Worm (Caenorhabditis elegans) whole organism, L1 larva: Measurements from ENCODE around the gene T26C5.2.

Experiments
- C04F5.9 ChIP-seq: sonication (generic microtip); optimal IDR thresholded peaks from 2 replicates; lab custom pipeline; 2016; ENCODE audit warnings: missing genetic modification characterization, missing compliant biosample characterization
- C16A3.4 ChIP-seq: fragments of 150-350 bp; optimal IDR thresholded peaks from 2 replicates; lab custom pipeline; 2014; ENCODE audit warnings: missing biosample characterization, missing genetic modification characterization
- F16B12.6 ChIP-seq: fragments of 150-350 bp; optimal IDR thresholded peaks from 2 replicates; lab custom pipeline; 2014; ENCODE audit warnings: missing biosample characterization, missing genetic modification characterization
- Y116A8C.19 ChIP-seq: sonication (generic microtip); optimal IDR thresholded peaks from 2 replicates; lab custom pipeline; 2016; ENCODE audit warnings: missing compliant biosample characterization, missing genetic modification characterization, borderline replicate concordance
- alr-1 ChIP-seq: fragments of 200-800 bp; sonication (Bioruptor generic); optimal IDR thresholded peaks from 2 replicates; lab custom pipeline; 2018; ENCODE audit warnings: borderline replicate concordance, mild to moderate bottlenecking, missing genetic modification characterization, missing compliant biosample characterization
- aly-2 ChIP-seq: fragments of 150-350 bp; optimal IDR thresholded peaks from 2 replicates; lab custom pipeline; 2014; ENCODE audit warnings: missing biosample characterization, missing genetic modification characterization
- ces-1 ChIP-seq: fragments of 150-350 bp; optimal IDR thresholded peaks from 2 replicates; lab custom pipeline; 2014; ENCODE audit warnings: missing biosample characterization, missing genetic modification reagents, missing genetic modification characterization
- efl-3 ChIP-seq: fragments of 200-800 bp; sonication (Bioruptor generic); optimal IDR thresholded peaks from 2 replicates; lab custom pipeline; 2018; ENCODE audit warnings: mild to moderate bottlenecking, missing genetic modification characterization, missing compliant biosample characterization
- elt-2 ChIP-seq: sonication (generic microtip); optimal IDR thresholded peaks from 2 replicates; lab custom pipeline; 2016; ENCODE audit warnings: missing genetic modification characterization, mild to moderate bottlenecking, inconsistent platforms, missing compliant biosample characterization, missing genetic modification reagents
- ets-5 ChIP-seq: fragments of 200-800 bp; sonication (Bioruptor generic); IDR thresholded peaks from 2 replicates; pipeline ENCODE4 v1.3.6; 2022; ENCODE audit warnings: missing genetic modification characterization, missing compliant biosample characterization
- fkh-10 ChIP-seq: sonication (generic microtip); optimal IDR thresholded peaks from 2 replicates; lab custom pipeline; 2017; ENCODE audit warnings: missing biosample characterization, missing genetic modification reagents, missing genetic modification characterization
- fkh-4 ChIP-seq: sonication (generic microtip); optimal IDR thresholded peaks from 2 replicates; lab custom pipeline; 2016; ENCODE audit warnings: missing compliant biosample characterization, missing genetic modification characterization, borderline replicate concordance
- fkh-8 ChIP-seq: sonication (generic microtip); optimal IDR thresholded peaks from 2 replicates; lab custom pipeline; 2016; ENCODE audit warnings: mild to moderate bottlenecking, missing genetic modification characterization, missing compliant biosample characterization
- fos-1 ChIP-seq: fragments of 150-350 bp; optimal IDR thresholded peaks from 2 replicates; lab custom pipeline; 2014; ENCODE audit warnings: missing biosample characterization, missing genetic modification characterization
- hlh-17 ChIP-seq: fragments of 200-800 bp; sonication (Bioruptor generic); optimal IDR thresholded peaks from 2 replicates; lab custom pipeline; 2018; ENCODE audit warnings: missing genetic modification characterization, mild to moderate bottlenecking, missing compliant biosample characterization, moderate library complexity, borderline replicate concordance
- hpl-2 ChIP-seq: fragments of 150-350 bp; optimal IDR thresholded peaks from 2 replicates; lab custom pipeline; 2014; ENCODE audit warnings: missing biosample characterization, missing genetic modification reagents, missing genetic modification characterization
- irx-1 ChIP-seq: sonication (generic microtip); optimal IDR thresholded peaks from 2 replicates; lab custom pipeline; 2016; ENCODE audit warnings: missing genetic modification characterization, missing compliant biosample characterization
- isw-1 ChIP-seq: fragments of 200-800 bp; sonication (Bioruptor generic); IDR thresholded peaks from 2 replicates; pipeline ENCODE4 v1.3.6; 2022; ENCODE audit warnings: missing genetic modification characterization, missing compliant biosample characterization
- jun-1 ChIP-seq: fragments of 150-350 bp; optimal IDR thresholded peaks from 2 replicates; lab custom pipeline; 2014; ENCODE audit warnings: missing biosample characterization, missing genetic modification reagents, missing genetic modification characterization
- lin-14 ChIP-seq: fragments of 200-800 bp; sonication (Bioruptor generic); optimal IDR thresholded peaks from 2 replicates; lab custom pipeline; 2018; ENCODE audit warnings: mild to moderate bottlenecking, missing genetic modification characterization, moderate library complexity, missing compliant biosample characterization
- lin-15B ChIP-seq: fragments of 150-350 bp; sonication (generic microtip); optimal IDR thresholded peaks from 3 replicates; lab custom pipeline; 2014; ENCODE audit warnings: missing biosample characterization, missing genetic modification characterization
- lin-39 ChIP-seq: fragments of 150-350 bp; optimal IDR thresholded peaks from 2 replicates; lab custom pipeline; 2014; ENCODE audit warnings: missing biosample characterization, missing genetic modification reagents, missing genetic modification characterization
- lir-3 ChIP-seq: sonication (generic microtip); optimal IDR thresholded peaks from 2 replicates; lab custom pipeline; 2016; ENCODE audit warnings: mild to moderate bottlenecking, missing genetic modification characterization, moderate library complexity, missing compliant biosample characterization; ENCODE audit not compliant: poor library complexity
- lsy-2 ChIP-seq, 2 experiments: fragments of 150-350 bp; optimal IDR thresholded peaks; 2 replicates each; lab custom pipeline; 2014; ENCODE audit warnings: missing biosample characterization in 2 of 2, missing genetic modification characterization in 2 of 2
- mep-1 ChIP-seq: fragments of 150-350 bp; optimal IDR thresholded peaks from 2 replicates; lab custom pipeline; 2014; ENCODE audit warnings: missing biosample characterization, missing genetic modification characterization
- nhr-11 ChIP-seq: fragments of 150-350 bp; optimal IDR thresholded peaks from 2 replicates; lab custom pipeline; 2014; ENCODE audit warnings: missing biosample characterization, missing genetic modification characterization
- nhr-12 ChIP-seq: sonication (generic microtip); optimal IDR thresholded peaks from 2 replicates; lab custom pipeline; 2017; ENCODE audit warnings: missing biosample characterization, missing genetic modification characterization
- nhr-19 ChIP-seq: fragments of 200-800 bp; sonication (Bioruptor generic); conservative IDR thresholded peaks from 2 replicates; pipeline ENCODE4 v1.3.6; 2022; ENCODE audit warnings: missing genetic modification characterization, missing compliant biosample characterization
- nhr-20 ChIP-seq: sonication (generic microtip); optimal IDR thresholded peaks from 2 replicates; lab custom pipeline; 2016; ENCODE audit warnings: mild to moderate bottlenecking, missing genetic modification characterization, missing compliant biosample characterization
- nhr-237 ChIP-seq: fragments of 150-350 bp; optimal IDR thresholded peaks from 2 replicates; lab custom pipeline; 2014; ENCODE audit warnings: missing biosample characterization, missing genetic modification characterization
- nhr-28 ChIP-seq: fragments of 150-350 bp; optimal IDR thresholded peaks from 2 replicates; lab custom pipeline; 2014; ENCODE audit warnings: missing biosample characterization, missing genetic modification characterization
- nhr-47 ChIP-seq: sonication (generic microtip); optimal IDR thresholded peaks from 2 replicates; lab custom pipeline; 2016; ENCODE audit warnings: mild to moderate bottlenecking, missing genetic modification characterization, moderate library complexity, missing compliant biosample characterization
- nhr-71 ChIP-seq: sonication (generic microtip); optimal IDR thresholded peaks from 2 replicates; lab custom pipeline; 2016; ENCODE audit warnings: mild to moderate bottlenecking, missing genetic modification characterization, moderate library complexity, missing compliant biosample characterization
- nhr-76 ChIP-seq: sonication (generic microtip); optimal IDR thresholded peaks from 2 replicates; lab custom pipeline; 2017; ENCODE audit warnings: missing biosample characterization, missing genetic modification characterization
- nhr-77 ChIP-seq: fragments of 150-350 bp; optimal IDR thresholded peaks from 2 replicates; lab custom pipeline; 2014; ENCODE audit warnings: missing biosample characterization, missing genetic modification characterization
- nhr-84 ChIP-seq: sonication (generic microtip); optimal IDR thresholded peaks from 2 replicates; lab custom pipeline; 2017; ENCODE audit warnings: missing biosample characterization, missing genetic modification characterization
- pag-3 ChIP-seq: sonication (generic microtip); optimal IDR thresholded peaks from 2 replicates; lab custom pipeline; 2017; ENCODE audit warnings: missing genetic modification characterization, mild to moderate bottlenecking, missing compliant biosample characterization, antibody characterized with exemption, borderline replicate concordance; ENCODE audit not compliant: insufficient read depth
- pax-3 ChIP-seq: fragments of 200-800 bp; sonication (Bioruptor generic); optimal IDR thresholded peaks from 2 replicates; lab custom pipeline; 2018; ENCODE audit warnings: mild to moderate bottlenecking, missing genetic modification characterization, moderate library complexity, missing compliant biosample characterization
- rnt-1 ChIP-seq: sonication (generic microtip); optimal IDR thresholded peaks from 2 replicates; lab custom pipeline; 2016; ENCODE audit warnings: mild to moderate bottlenecking, missing genetic modification characterization, moderate library complexity, missing compliant biosample characterization
- skn-1 ChIP-seq: fragments of 150-350 bp; optimal IDR thresholded peaks from 2 replicates; lab custom pipeline; 2014; ENCODE audit warnings: missing biosample characterization, missing genetic modification characterization
- snu-23 ChIP-seq: sonication (generic microtip); optimal IDR thresholded peaks from 2 replicates; lab custom pipeline; 2016; ENCODE audit warnings: missing genetic modification characterization, missing compliant biosample characterization
- sox-4 ChIP-seq: sonication (generic microtip); optimal IDR thresholded peaks from 2 replicates; lab custom pipeline; 2016; ENCODE audit warnings: missing genetic modification characterization, missing compliant biosample characterization
- sup-37 ChIP-seq: fragments of 200-800 bp; sonication (Bioruptor generic); optimal IDR thresholded peaks from 2 replicates; lab custom pipeline; 2018; ENCODE audit warnings: mild to moderate bottlenecking, missing genetic modification characterization, missing compliant biosample characterization
- tbx-2 ChIP-seq: sonication (generic microtip); optimal IDR thresholded peaks from 2 replicates; lab custom pipeline; 2016; ENCODE audit warnings: missing genetic modification characterization, missing compliant biosample characterization
- unc-130 ChIP-seq: fragments of 150-350 bp; optimal IDR thresholded peaks from 2 replicates; lab custom pipeline; 2017; ENCODE audit warnings: missing biosample characterization, missing genetic modification characterization, inconsistent platforms
- unc-30 ChIP-seq: sonication (generic microtip); optimal IDR thresholded peaks from 2 replicates; lab custom pipeline; 2017; ENCODE audit warnings: missing biosample characterization, missing genetic modification characterization
- unc-62 ChIP-seq: fragments of 150-350 bp; optimal IDR thresholded peaks from 2 replicates; lab custom pipeline; 2014; ENCODE audit warnings: missing biosample characterization, missing genetic modification reagents, missing genetic modification characterization
- unc-86 ChIP-seq: sonication (generic microtip); optimal IDR thresholded peaks from 2 replicates; lab custom pipeline; 2016; ENCODE audit warnings: missing genetic modification characterization, missing compliant biosample characterization
- unc-98 ChIP-seq: fragments of 200-800 bp; sonication (Bioruptor generic); IDR thresholded peaks from 2 replicates; pipeline ENCODE4 v1.3.6; 2022; ENCODE audit warnings: missing genetic modification characterization, missing compliant biosample characterization
- xbp-1 ChIP-seq: sonication (generic microtip); optimal IDR thresholded peaks from 2 replicates; lab custom pipeline; 2016; ENCODE audit warnings: missing genetic modification characterization, missing compliant biosample characterization
- zip-4 ChIP-seq: fragments of 200-800 bp; sonication (Bioruptor generic); optimal IDR thresholded peaks from 2 replicates; lab custom pipeline; 2018; ENCODE audit warnings: mild to moderate bottlenecking, missing genetic modification characterization, moderate library complexity, missing compliant biosample characterization
- ztf-11 ChIP-seq, 2 experiments: sonication (generic microtip); optimal IDR thresholded peaks; 2 replicates each; lab custom pipeline; 2016 to 2017; ENCODE audit warnings: missing genetic modification characterization in 2 of 2, missing biosample characterization in 1 of 2, missing compliant biosample characterization in 1 of 2
- ztf-4 ChIP-seq: fragments of 150-350 bp; optimal IDR thresholded peaks from 2 replicates; lab custom pipeline; 2014; ENCODE audit warnings: missing biosample characterization, missing genetic modification characterization

T26C5.2 gene

DNA sequence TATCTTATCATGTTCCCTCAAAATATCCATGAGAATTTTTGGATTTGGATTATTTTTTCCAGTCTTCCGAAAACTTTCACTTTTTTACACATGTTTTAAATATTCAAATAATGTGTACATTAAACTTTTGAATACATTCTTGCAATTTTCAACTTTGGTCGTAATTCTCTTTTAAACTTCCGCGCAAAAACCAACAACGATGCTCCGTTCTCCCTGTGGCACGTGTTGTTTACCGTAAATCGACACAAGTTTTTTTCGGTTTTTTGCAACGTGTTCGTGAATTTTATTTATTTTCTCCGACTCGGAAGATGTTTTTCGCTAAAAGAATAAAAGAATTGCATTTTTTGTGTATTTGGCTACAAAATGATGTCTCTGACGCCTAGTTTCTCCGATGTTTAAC is 9.8 kb downstream of the T26C5.2 start (continued):
- no peak for TF ChIP-seq zip-4 (GFP tag; lab: Kevin White, UChicago)
- peak; percentile 16 for TF ChIP-seq F16B12.6
- TF ChIP-seq nhr-47 (tag; lab: Kevin White, UChicago), result peak; percentile 65
- TF ChIP-seq snu-23, result peak; percentile 69
- no peak for TF ChIP-seq ces-1
- TF ChIP-seq nhr-28, result no peak
- TF ChIP-seq tbx-2, result peak; percentile 60
- no peak for TF ChIP-seq nhr-76
- peak; percentile 41; the same call in 1 of the 2 replicates for TF ChIP-seq nhr-19 (GFP tag; lab: Robert Waterston, UW)
- no peak for TF ChIP-seq unc-30 (tag; lab: Kevin White, UChicago)
- peak; percentile 46 for TF ChIP-seq skn-1 (tag; lab: Kevin White, UChicago)
- no peak for TF ChIP-seq fos-1
- no peak for TF ChIP-seq nhr-11 (tag; lab: Kevin White, UChicago)
- TF ChIP-seq xbp-1 (tag; lab: Kevin White, UChicago), result peak; percentile 68
- peak; percentile 59 for TF ChIP-seq lin-14 (GFP tag; lab: Kevin White, UChicago)
- no peak for TF ChIP-seq pax-3
- peak; percentile 51 for TF ChIP-seq nhr-20 (tag; lab: Kevin White, UChicago)
- TF ChIP-seq isw-1, result peak; percentile 49; the same call in 1 of the 2 replicates
- no peak for TF ChIP-seq fkh-4
- TF ChIP-seq lin-15B, result peak; percentile 41
- TF ChIP-seq unc-86 (tag; lab: Kevin White, UChicago), result peak; percentile 34
- TF ChIP-seq hpl-2 (GFP tag; lab: Kevin White, UChicago), result no peak
- TF ChIP-seq pag-3 (tag; lab: Kevin White, UChicago), result no peak
- TF ChIP-seq nhr-12 (tag; lab: Kevin White, UChicago), result no peak
- TF ChIP-seq ztf-11 (tag; optimal IDR thresholded peaks at IDR 0.05; lab: Kevin White, UChicago), result no peak
- no peak for TF ChIP-seq ztf-4 (tag; lab: Kevin White, UChicago)
- TF ChIP-seq elt-2 (tag; lab: Kevin White, UChicago), result no peak
- TF ChIP-seq sup-37 (GFP tag; lab: Kevin White, UChicago), result no peak
- no peak for TF ChIP-seq lir-3 (tag; lab: Kevin White, UChicago)
- no peak for TF ChIP-seq nhr-84
- TF ChIP-seq nhr-237 (tag; lab: Kevin White, UChicago), result peak; percentile 14
- no peak for TF ChIP-seq fkh-10 (GFP tag; lab: Kevin White, UChicago)
- TF ChIP-seq irx-1, result peak; percentile 2
- TF ChIP-seq unc-98 (GFP tag; lab: Robert Waterston, UW), result no peak
- TF ChIP-seq mep-1 (tag; lab: Kevin White, UChicago), result peak; percentile 68
- no peak for TF ChIP-seq hlh-17 (GFP tag; lab: Kevin White, UChicago)
- TF ChIP-seq aly-2 (tag; lab: Kevin White, UChicago), result no peak
- TF ChIP-seq fkh-8 (tag; lab: Kevin White, UChicago), result no peak
- no peak for TF ChIP-seq alr-1 (tag; lab: Kevin White, UChicago)
- TF ChIP-seq sox-4, result no peak
- no peak for TF ChIP-seq Y116A8C.19 (tag; lab: Kevin White, UChicago)
- TF ChIP-seq nhr-77 (tag; lab: Kevin White, UChicago), result peak; percentile 15
- TF ChIP-seq C04F5.9 (tag; lab: Kevin White, UChicago), result no peak
- TF ChIP-seq unc-130 (tag; lab: Kevin White, UChicago), result peak; percentile 49
- peak; percentile 67 for TF ChIP-seq nhr-71 (tag; lab: Kevin White, UChicago)
- TF ChIP-seq unc-62 (GFP tag; lab: Kevin White, UChicago), result no peak
- no peak for TF ChIP-seq efl-3 (GFP tag; lab: Kevin White, UChicago)
- peak; percentile 72 to 79 for TF ChIP-seq lsy-2 (tag; optimal IDR thresholded peaks at IDR 0.05; lab: Kevin White, UChicago)
- no peak for TF ChIP-seq ets-5 (GFP tag; lab: Robert Waterston, UW)
- TF ChIP-seq rnt-1 (tag; lab: Kevin White, UChicago), result peak; percentile 54
- no peak for TF ChIP-seq lin-39 (tag; lab: Kevin White, UChicago)
- no peak for TF ChIP-seq C16A3.4 (tag; lab: Kevin White, UChicago)
- peak; percentile 6 for TF ChIP-seq jun-1 (tag; lab: Kevin White, UChicago)
